Worm (Caenorhabditis elegans) whole organism, young adult: Measurements from ENCODE around the gene unc-132.

Experiments used
- B0019.2 ChIP-seq: fragments of 200-800 bp; sonication (Bioruptor generic); conservative IDR thresholded peaks from 2 replicates; pipeline ENCODE4 v1.3.6; 2022; ENCODE audit warnings: missing genetic modification reagents, missing genetic modification characterization, missing compliant biosample characterization
- B0035.1 ChIP-seq: sonication (generic microtip); optimal IDR thresholded peaks from 2 replicates; lab custom pipeline; 2016; ENCODE audit warnings: missing genetic modification characterization, mild to moderate bottlenecking, missing compliant biosample characterization, missing genotype, missing genetic modification reagents
- C17E4.6 ChIP-seq: fragments of 200-800 bp; sonication (Bioruptor generic); IDR thresholded peaks from 2 replicates; pipeline ENCODE4 v1.3.6; 2022; ENCODE audit warnings: missing genetic modification reagents, missing genetic modification characterization, missing compliant biosample characterization
- D2030.7 ChIP-seq: fragments of 200-800 bp; sonication (Bioruptor generic); IDR thresholded peaks from 2 replicates; pipeline ENCODE4 v1.3.6; 2022; ENCODE audit warnings: missing genetic modification reagents, missing genetic modification characterization, missing compliant biosample characterization
- F10E7.11 ChIP-seq: sonication (generic microtip); optimal IDR thresholded peaks from 2 replicates; lab custom pipeline; 2017; ENCODE audit warnings: mild to moderate bottlenecking, missing genetic modification characterization, moderate library complexity, missing compliant biosample characterization
- F49E8.2 ChIP-seq: sonication (generic microtip); optimal IDR thresholded peaks from 3 replicates; lab custom pipeline; 2017; ENCODE audit warnings: missing genetic modification characterization, mild to moderate bottlenecking, missing compliant biosample characterization, antibody characterized with exemption, moderate library complexity; ENCODE audit not compliant: insufficient read depth
- F52B5.7 ChIP-seq: sonication (generic microtip); optimal IDR thresholded peaks from 2 replicates; lab custom pipeline; 2016; ENCODE audit warnings: mild to moderate bottlenecking, missing genetic modification characterization, missing compliant biosample characterization
- F57C9.4 ChIP-seq: sonication (generic microtip); optimal IDR thresholded peaks from 2 replicates; lab custom pipeline; 2017; ENCODE audit warnings: mild to moderate bottlenecking, missing genetic modification characterization, missing compliant biosample characterization
- K11D2.4 ChIP-seq: fragments of 200-800 bp; sonication (Bioruptor generic); IDR thresholded peaks from 2 replicates; pipeline ENCODE4 v1.3.6; 2022; ENCODE audit warnings: missing genetic modification reagents, missing genetic modification characterization, missing compliant biosample characterization
- T07F8.4 ChIP-seq: sonication (generic microtip); optimal IDR thresholded peaks from 2 replicates; lab custom pipeline; 2016; ENCODE audit warnings: mild to moderate bottlenecking, missing genetic modification characterization, moderate library complexity, missing compliant biosample characterization
- Y53F4B.3 ChIP-seq: fragments of 200-800 bp; sonication (Bioruptor generic); IDR thresholded peaks from 2 replicates; pipeline ENCODE4 v1.3.6; 2022; ENCODE audit warnings: missing genetic modification reagents, missing genetic modification characterization, missing compliant biosample characterization
- Y56A3A.18 ChIP-seq: fragments of 200-800 bp; sonication (Bioruptor generic); IDR thresholded peaks from 2 replicates; pipeline ENCODE4 v1.3.6; 2022; ENCODE audit warnings: missing genetic modification reagents, missing genetic modification characterization, missing compliant biosample characterization
- aptf-3 ChIP-seq: fragments of 200-800 bp; sonication (Bioruptor generic); IDR thresholded peaks from 2 replicates; pipeline ENCODE4 v1.3.6; 2022; ENCODE audit warnings: missing genetic modification characterization, missing compliant biosample characterization
- athp-1 ChIP-seq: sonication (generic microtip); optimal IDR thresholded peaks from 2 replicates; lab custom pipeline; 2017; ENCODE audit warnings: mild to moderate bottlenecking, missing genetic modification characterization, missing compliant biosample characterization
- ccch-3 ChIP-seq: fragments of 200-800 bp; sonication (Bioruptor generic); optimal IDR thresholded peaks from 2 replicates; lab custom pipeline; 2018; ENCODE audit warnings: mild to moderate bottlenecking, missing genetic modification characterization, missing compliant biosample characterization
- cebp-1 ChIP-seq, 2 experiments: fragments of 200-800 bp in 1 of 2; sonication (Bioruptor generic) in 1 of 2; sonication (generic microtip) in 1 of 2; IDR thresholded peaks in 1 of 2; optimal IDR thresholded peaks in 1 of 2; 2 replicates each; pipeline versions ENCODE4 v1.3.6 to Lab custom; 2017 to 2022; ENCODE audit warnings: missing compliant biosample characterization in 2 of 2, missing genetic modification characterization in 2 of 2, mild to moderate bottlenecking in 1 of 2, missing genetic modification reagents in 1 of 2, moderate library complexity in 1 of 2
- ceh-100 ChIP-seq: fragments of 200-800 bp; sonication (Bioruptor generic); IDR thresholded peaks from 2 replicates; pipeline ENCODE4 v1.3.6; 2022; ENCODE audit warnings: missing genetic modification reagents, missing genetic modification characterization, missing compliant biosample characterization
- ceh-40 ChIP-seq: fragments of 200-800 bp; sonication (Bioruptor generic); IDR thresholded peaks from 2 replicates; pipeline ENCODE4 v1.3.6; 2022; ENCODE audit warnings: missing genetic modification characterization, missing compliant biosample characterization
- ceh-91 ChIP-seq: fragments of 200-800 bp; sonication (Bioruptor generic); IDR thresholded peaks from 2 replicates; pipeline ENCODE4 v1.3.6; 2022; ENCODE audit warnings: missing genetic modification reagents, missing genetic modification characterization, missing compliant biosample characterization
- dox-1 ChIP-seq: fragments of 200-800 bp; sonication (Bioruptor generic); IDR thresholded peaks from 2 replicates; pipeline ENCODE4 v1.3.6; 2022; ENCODE audit warnings: missing genetic modification reagents, missing genetic modification characterization, missing compliant biosample characterization
- egl-18 ChIP-seq: fragments of 200-800 bp; sonication (Bioruptor generic); IDR thresholded peaks from 2 replicates; pipeline ENCODE4 v1.3.6; 2022; ENCODE audit warnings: missing genetic modification reagents, missing genetic modification characterization, missing compliant biosample characterization
- egrh-3 ChIP-seq: fragments of 200-800 bp; sonication (Bioruptor generic); IDR thresholded peaks from 2 replicates; pipeline ENCODE4 v1.3.6; 2022; ENCODE audit warnings: missing genetic modification reagents, missing genetic modification characterization, missing compliant biosample characterization
- ets-4 ChIP-seq: fragments of 200-800 bp; sonication (Bioruptor generic); optimal IDR thresholded peaks from 2 replicates; lab custom pipeline; 2018; ENCODE audit warnings: mild to moderate bottlenecking, missing genetic modification characterization, missing compliant biosample characterization
- fkh-3 ChIP-seq: sonication (generic microtip); optimal IDR thresholded peaks from 2 replicates; lab custom pipeline; 2016; ENCODE audit warnings: mild to moderate bottlenecking, missing genetic modification characterization, missing compliant biosample characterization
- him-1 ChIP-seq: sonication (generic microtip); optimal IDR thresholded peaks from 2 replicates; lab custom pipeline; 2016; ENCODE audit warnings: missing genotype, missing genetic modification reagents, missing genetic modification characterization, missing compliant biosample characterization
- hrde-1 ChIP-seq: sonication (generic microtip); optimal IDR thresholded peaks from 2 replicates; lab custom pipeline; 2016; ENCODE audit warnings: missing genetic modification characterization, mild to moderate bottlenecking, missing compliant biosample characterization, moderate library complexity, missing genotype, missing genetic modification reagents, borderline replicate concordance
- hsf-1 ChIP-seq: fragments of 200-800 bp; sonication (Bioruptor generic); IDR thresholded peaks from 2 replicates; pipeline ENCODE4 v1.3.6; 2022; ENCODE audit warnings: missing genetic modification reagents, missing genetic modification characterization, missing compliant biosample characterization
- lin-26 ChIP-seq: fragments of 200-800 bp; sonication (Bioruptor generic); IDR thresholded peaks from 2 replicates; pipeline ENCODE4 v1.3.6; 2022; ENCODE audit warnings: missing genetic modification reagents, missing genetic modification characterization, missing compliant biosample characterization
- lsy-27 ChIP-seq: sonication (generic microtip); optimal IDR thresholded peaks from 2 replicates; lab custom pipeline; 2017; ENCODE audit warnings: missing genetic modification characterization, mild to moderate bottlenecking, missing compliant biosample characterization, antibody characterized with exemption, missing genotype, borderline replicate concordance; ENCODE audit not compliant: insufficient read depth
- madf-6 ChIP-seq: fragments of 200-800 bp; sonication (Bioruptor generic); IDR thresholded peaks from 2 replicates; pipeline ENCODE4 v1.3.6; 2022; ENCODE audit warnings: missing genetic modification reagents, missing genetic modification characterization, missing compliant biosample characterization
- mcd-1 ChIP-seq: fragments of 200-800 bp; sonication (Bioruptor generic); IDR thresholded peaks from 2 replicates; pipeline ENCODE4 v1.3.6; 2022; ENCODE audit warnings: missing genetic modification reagents, missing genetic modification characterization, missing compliant biosample characterization
- mxl-1 ChIP-seq: sonication (generic microtip); optimal IDR thresholded peaks from 2 replicates; lab custom pipeline; 2016; ENCODE audit warnings: missing genetic modification characterization, missing compliant biosample characterization
- nfya-1 ChIP-seq: sonication (generic microtip); optimal IDR thresholded peaks from 2 replicates; lab custom pipeline; 2017; ENCODE audit warnings: antibody characterized with exemption, missing compliant biosample characterization, missing genetic modification characterization, borderline replicate concordance; ENCODE audit not compliant: insufficient read depth
- nfya-2 ChIP-seq: fragments of 200-800 bp; sonication (Bioruptor generic); IDR thresholded peaks from 2 replicates; pipeline ENCODE4 v1.3.6; 2022; ENCODE audit warnings: missing genetic modification reagents, missing genetic modification characterization, missing compliant biosample characterization
- nhr-27 ChIP-seq: fragments of 200-800 bp; sonication (Bioruptor generic); optimal IDR thresholded peaks from 2 replicates; lab custom pipeline; 2018; ENCODE audit warnings: mild to moderate bottlenecking, missing genetic modification characterization, moderate library complexity, missing compliant biosample characterization
- pbrm-1 ChIP-seq: fragments of 200-800 bp; sonication (Bioruptor generic); IDR thresholded peaks from 2 replicates; pipeline ENCODE4 v1.3.6; 2022; ENCODE audit warnings: missing genetic modification reagents, missing genetic modification characterization, missing compliant biosample characterization
- snpc-3.4 ChIP-seq: sonication (generic microtip); optimal IDR thresholded peaks from 2 replicates; lab custom pipeline; 2017; ENCODE audit warnings: missing genetic modification characterization, mild to moderate bottlenecking, missing compliant biosample characterization, antibody characterized with exemption, moderate library complexity, missing genotype, missing genetic modification reagents
- snpc-4 ChIP-seq, 5 experiments: fragments of 150-350 bp in 1 of 5; sonication (generic microtip) in 4 of 5; optimal IDR thresholded peaks; 2 replicates each; lab custom pipeline; 2014 to 2018; ENCODE audit warnings: missing genetic modification characterization in 5 of 5, missing biosample characterization in 3 of 5, antibody characterized with exemption in 2 of 5, mild to moderate bottlenecking in 2 of 5, missing compliant biosample characterization in 2 of 5, missing genotype in 2 of 5, moderate library complexity in 2 of 5, missing genetic modification reagents in 1 of 5
- tbp1 ChIP-seq: fragments of 200-800 bp; sonication (Bioruptor generic); optimal IDR thresholded peaks from 2 replicates; lab custom pipeline; 2018; ENCODE audit warnings: mild to moderate bottlenecking, missing genetic modification characterization, missing compliant biosample characterization
- tlf-1 ChIP-seq: fragments of 200-800 bp; sonication (Bioruptor generic); optimal IDR thresholded peaks from 2 replicates; lab custom pipeline; 2018; ENCODE audit warnings: mild to moderate bottlenecking, missing genetic modification characterization, missing compliant biosample characterization
- ztf-28 ChIP-seq: fragments of 200-800 bp; sonication (Bioruptor generic); IDR thresholded peaks from 2 replicates; pipeline ENCODE4 v1.3.6; 2022; ENCODE audit warnings: missing genetic modification reagents, missing genetic modification characterization, missing compliant biosample characterization

Gene unc-132

ce11 chrV:3678513-3678912 lies 8.4 kb upstream of the unc-132 start:
- TF ChIP-seq him-1 (tag; lab: Kevin White, UChicago) (no peak), fkh-3 (tag; lab: Kevin White, UChicago) (no peak), mcd-1 (GFP tag; lab: Robert Waterston, UW) (no peak), ceh-100 (no peak), ztf-28 (no peak), ceh-40 (no peak), madf-6 (GFP tag; lab: Robert Waterston, UW) (no peak), Y53F4B.3 (GFP tag; lab: Robert Waterston, UW) (no peak), nfya-1 (tag; lab: Kevin White, UChicago) (no peak), hsf-1 (GFP tag; lab: Robert Waterston, UW) (no peak), nfya-2 (GFP tag; lab: Robert Waterston, UW) (no peak)

ce11 chrV:3682553-3682952 lies 4.4 kb upstream of the unc-132 start, which contains the start of gene W08A12.3:
TSS of gene W08A12.3 (plus strand) at chrV:3682853.
- TF ChIP-seq ceh-91 (GFP tag; lab: Robert Waterston, UW) (no peak), ccch-3 (GFP tag; lab: Kevin White, UChicago) (no peak), egrh-3 (GFP tag; lab: Robert Waterston, UW) (no peak), ceh-100 (no peak), hsf-1 (GFP tag; lab: Robert Waterston, UW) (no peak; the same call in 1 of the 2 replicates), K11D2.4 (GFP tag; lab: Robert Waterston, UW) (no peak), pbrm-1 (no peak), D2030.7 (no peak), hrde-1 (tag; lab: Kevin White, UChicago) (no peak), ets-4 (GFP tag; lab: Kevin White, UChicago) (no peak), Y56A3A.18 (GFP tag; lab: Robert Waterston, UW) (no peak), B0019.2 (GFP tag; lab: Robert Waterston, UW) (no peak), dox-1 (GFP tag; lab: Robert Waterston, UW) (no peak), egl-18 (GFP tag; lab: Robert Waterston, UW) (no peak), F49E8.2 (tag; lab: Kevin White, UChicago) (no peak), snpc-4 (GFP tag; optimal IDR thresholded peaks at IDR 0.05; lab: Kevin White, UChicago) (no peak), snpc-4 (tag; optimal IDR thresholded peaks at IDR 0.05; lab: Kevin White, UChicago) (no peak), lsy-27 (tag; lab: Kevin White, UChicago) (no peak), B0035.1 (tag; lab: Kevin White, UChicago) (no peak), madf-6 (GFP tag; lab: Robert Waterston, UW) (no peak), mxl-1 (no peak)
- TF ChIP-seq, all 124 proteins: peak for 0

- TF ChIP-seq F10E7.11 (tag; lab: Kevin White, UChicago): peak; percentile 41
- TF ChIP-seq hrde-1 (tag; lab: Kevin White, UChicago): peak; percentile 65
- no peak for TF ChIP-seq cebp-1 (GFP tag; IDR thresholded peaks at IDR 0.05; lab: Robert Waterston, UW)
- TF ChIP-seq cebp-1 (tag; optimal IDR thresholded peaks at IDR 0.05; lab: Kevin White, UChicago): peak; percentile 48
- peak; percentile 95 for TF ChIP-seq lin-26 (GFP tag; lab: Robert Waterston, UW)
- TF ChIP-seq F52B5.7 (tag; lab: Kevin White, UChicago): peak; percentile 29
- TF ChIP-seq tlf-1 (GFP tag; lab: Kevin White, UChicago): no peak
- peak; percentile 73 for TF ChIP-seq athp-1 (tag; lab: Kevin White, UChicago)
- peak; percentile 38 for TF ChIP-seq snpc-3.4 (tag; lab: Kevin White, UChicago)
- peak; percentile 20; the same call in 1 of the 2 replicates for TF ChIP-seq madf-6 (GFP tag; lab: Robert Waterston, UW)
- no peak for TF ChIP-seq ccch-3 (GFP tag; lab: Kevin White, UChicago)
- TF ChIP-seq F49E8.2 (tag; lab: Kevin White, UChicago): no peak
- TF ChIP-seq pbrm-1: 0 out of 2 replicates have a peak, but pooled peaks have one; percentile 44
- TF ChIP-seq aptf-3 (GFP tag; lab: Robert Waterston, UW): peak; percentile 78; the same call in 1 of the 2 replicates
- peak; percentile 34 for TF ChIP-seq T07F8.4 (tag; lab: Kevin White, UChicago)
- peak; percentile 95 for TF ChIP-seq tbp1 (GFP tag; lab: Kevin White, UChicago)
- TF ChIP-seq snpc-4 (GFP tag; optimal IDR thresholded peaks at IDR 0.05; lab: Kevin White, UChicago): peak; percentile 46
- TF ChIP-seq snpc-4 (tag; optimal IDR thresholded peaks at IDR 0.05; lab: Kevin White, UChicago): peak in 1 of 4 experiments; percentile 39
- peak; percentile 34; the same call in 1 of the 2 replicates for TF ChIP-seq K11D2.4 (GFP tag; lab: Robert Waterston, UW)
- no peak for TF ChIP-seq Y53F4B.3 (GFP tag; lab: Robert Waterston, UW)
- TF ChIP-seq F57C9.4 (tag; lab: Kevin White, UChicago): no peak
- TF ChIP-seq nhr-27: no peak
- TF ChIP-seq C17E4.6 (GFP tag; lab: Robert Waterston, UW): no peak
- TF ChIP-seq egrh-3 (GFP tag; lab: Robert Waterston, UW): no peak
- TF ChIP-seq him-1 (tag; lab: Kevin White, UChicago): peak; percentile 19
Observed at ce11 chrV:3685790-3686208, 1.1 kb upstream of the unc-132 start, which contains the start of gene W08A12.2. TSS of gene W08A12.2 (minus strand) at chrV:3685892.
